Worm (Caenorhabditis elegans) whole organism, L4 larva: Measurements from ENCODE around the gene sptl-3.

ENCODE experiments used
- F26F4.8 ChIP-seq: fragments of 200-800 bp; sonication (Bioruptor generic); conservative IDR thresholded peaks from 2 replicates; pipeline ENCODE4 v1.3.6; 2022; ENCODE audit warnings: missing genetic modification characterization, missing compliant biosample characterization
- F44E2.7 ChIP-seq: fragments of 200-800 bp; sonication (Bioruptor generic); IDR thresholded peaks from 2 replicates; pipeline ENCODE4 v2.1.2; 2022; ENCODE audit warnings: missing genetic modification characterization, missing compliant biosample characterization
- F49E8.2 ChIP-seq: sonication (generic microtip); optimal IDR thresholded peaks from 2 replicates; lab custom pipeline; 2016; ENCODE audit warnings: missing compliant biosample characterization, mild to moderate bottlenecking, missing genetic modification characterization, borderline replicate concordance
- R02D3.7 ChIP-seq: fragments of 150-350 bp; sonication (generic microtip); optimal IDR thresholded peaks from 3 replicates; lab custom pipeline; 2014; ENCODE audit warnings: missing biosample characterization, missing genetic modification characterization
- Y105C5A.15 ChIP-seq: fragments of 200-800 bp; sonication (Bioruptor generic); IDR thresholded peaks from 2 replicates; pipeline ENCODE4 v1.3.6; 2022; ENCODE audit warnings: missing genetic modification characterization, missing compliant biosample characterization
- Y5F2A.4 ChIP-seq: fragments of 200-800 bp; sonication (Bioruptor generic); optimal IDR thresholded peaks from 2 replicates; lab custom pipeline; 2018; ENCODE audit warnings: mild to moderate bottlenecking, missing genetic modification characterization, missing compliant biosample characterization
- Y75B8A.6 ChIP-seq: fragments of 200-800 bp; sonication (Bioruptor generic); IDR thresholded peaks from 2 replicates; pipeline ENCODE4 v1.3.6; 2022; ENCODE audit warnings: missing genetic modification reagents, missing genetic modification characterization, missing compliant biosample characterization
- ZK337.2 ChIP-seq: fragments of 200-800 bp; sonication (Bioruptor generic); IDR thresholded peaks from 2 replicates; pipeline ENCODE4 v1.3.6; 2022; ENCODE audit warnings: missing genetic modification reagents, missing genetic modification characterization, missing compliant biosample characterization
- ZK546.5 ChIP-seq, 2 experiments: sonication (generic microtip); optimal IDR thresholded peaks; 2 replicates each; lab custom pipeline; 2017; ENCODE audit warnings: missing biosample characterization in 2 of 2, missing genetic modification characterization in 2 of 2
- aha-1 ChIP-seq: fragments of 150-350 bp; peaks from one replicate; lab custom pipeline; 2014; ENCODE audit warnings: missing biosample characterization, missing genetic modification characterization
- ama-1 ChIP-seq: fragments of 150-350 bp; optimal IDR thresholded peaks from 2 replicates; lab custom pipeline; 2014; ENCODE audit warnings: inconsistent platforms, mixed read lengths
- ceh-32 ChIP-seq: sonication (generic microtip); optimal IDR thresholded peaks from 2 replicates; lab custom pipeline; 2016; ENCODE audit warnings: mild to moderate bottlenecking, missing genetic modification characterization, missing compliant biosample characterization; ENCODE audit not compliant: poor library complexity
- cey-2 ChIP-seq: sonication (generic microtip); optimal IDR thresholded peaks from 3 replicates; lab custom pipeline; 2017; ENCODE audit warnings: missing genetic modification characterization, mild to moderate bottlenecking, missing compliant biosample characterization, antibody characterized with exemption, borderline replicate concordance; ENCODE audit not compliant: insufficient read depth
- ctbp-1 ChIP-seq: fragments of 200-800 bp; sonication (Bioruptor generic); IDR thresholded peaks from 2 replicates; pipeline ENCODE4 v1.3.6; 2022; ENCODE audit warnings: missing genetic modification reagents, missing genetic modification characterization, missing compliant biosample characterization
- daf-19 ChIP-seq: fragments of 200-800 bp; sonication (Bioruptor generic); conservative IDR thresholded peaks from 2 replicates; pipeline ENCODE4 v1.3.6; 2022; ENCODE audit warnings: missing genetic modification characterization, missing compliant biosample characterization
- daf-8 ChIP-seq: fragments of 200-800 bp; sonication (Bioruptor generic); IDR thresholded peaks from 2 replicates; pipeline ENCODE4 v1.3.6; 2022; ENCODE audit warnings: missing genetic modification characterization, missing compliant biosample characterization
- dmd-8 ChIP-seq: fragments of 200-800 bp; sonication (Bioruptor generic); IDR thresholded peaks from 2 replicates; pipeline ENCODE4 v1.3.6; 2022; ENCODE audit warnings: missing genetic modification characterization, missing compliant biosample characterization
- dmd-9 ChIP-seq: fragments of 200-800 bp; sonication (Bioruptor generic); IDR thresholded peaks from 2 replicates; pipeline ENCODE4 v1.3.6; 2022; ENCODE audit warnings: missing genetic modification reagents, missing genetic modification characterization, missing compliant biosample characterization
- dpl-1 ChIP-seq: fragments of 150-350 bp; optimal IDR thresholded peaks from 2 replicates; lab custom pipeline; 2014; ENCODE audit warnings: missing biosample characterization, missing genetic modification reagents, missing genetic modification characterization
- gei-8 ChIP-seq: fragments of 200-800 bp; sonication (Bioruptor generic); optimal IDR thresholded peaks from 2 replicates; lab custom pipeline; 2018; ENCODE audit warnings: mild to moderate bottlenecking, missing genetic modification characterization, missing compliant biosample characterization
- hlh-30 ChIP-seq: sonication (generic microtip); optimal IDR thresholded peaks from 2 replicates; lab custom pipeline; 2017; ENCODE audit warnings: antibody characterized with exemption, mild to moderate bottlenecking, missing genetic modification characterization, missing compliant biosample characterization; ENCODE audit not compliant: insufficient read depth
- lin-1 ChIP-seq: fragments of 200-800 bp; sonication (Bioruptor generic); IDR thresholded peaks from 2 replicates; pipeline ENCODE4 v1.3.6; 2022; ENCODE audit warnings: missing genetic modification reagents, missing genetic modification characterization, missing compliant biosample characterization
- lin-13 ChIP-seq: fragments of 150-350 bp; optimal IDR thresholded peaks from 2 replicates; lab custom pipeline; 2014; ENCODE audit warnings: missing biosample characterization, missing genetic modification reagents, missing genetic modification characterization
- lin-15B ChIP-seq: fragments of 150-350 bp; sonication (generic microtip); optimal IDR thresholded peaks from 3 replicates; lab custom pipeline; 2014; ENCODE audit warnings: missing biosample characterization, missing genetic modification characterization
- mdl-1 ChIP-seq, 2 experiments: fragments of 150-350 bp in 1 of 2; sonication (generic microtip) in 1 of 2; optimal IDR thresholded peaks; 2 replicates each; lab custom pipeline; 2014 to 2017; ENCODE audit warnings: missing biosample characterization in 2 of 2, missing genetic modification characterization in 2 of 2
- mes-2 ChIP-seq: sonication (generic microtip); optimal IDR thresholded peaks from 2 replicates; lab custom pipeline; 2016; ENCODE audit warnings: missing genotype, mild to moderate bottlenecking, missing genetic modification characterization, missing compliant biosample characterization; ENCODE audit not compliant: poor library complexity, severe bottlenecking
- mxl-2 ChIP-seq: fragments of 200-800 bp; sonication (Bioruptor generic); conservative IDR thresholded peaks from 2 replicates; pipeline ENCODE4 v1.3.6; 2022; ENCODE audit warnings: missing genetic modification reagents, missing genetic modification characterization, missing compliant biosample characterization
- nhr-237 ChIP-seq: sonication (generic microtip); optimal IDR thresholded peaks from 2 replicates; lab custom pipeline; 2017; ENCODE audit warnings: missing biosample characterization, missing genetic modification characterization
- nhr-28 ChIP-seq: fragments of 150-350 bp; optimal IDR thresholded peaks from 2 replicates; lab custom pipeline; 2014; ENCODE audit warnings: missing biosample characterization, missing genetic modification characterization
- nhr-42 ChIP-seq: fragments of 200-800 bp; sonication (Bioruptor generic); IDR thresholded peaks from 2 replicates; pipeline ENCODE4 v1.3.6; 2022; ENCODE audit warnings: missing genetic modification characterization, missing compliant biosample characterization
- rbr-2 ChIP-seq: sonication (generic microtip); optimal IDR thresholded peaks from 2 replicates; lab custom pipeline; 2016; ENCODE audit warnings: missing genotype, missing genetic modification characterization, missing compliant biosample characterization
- saeg-2 ChIP-seq: fragments of 200-800 bp; sonication (Bioruptor generic); IDR thresholded peaks from 2 replicates; pipeline ENCODE4 v1.3.6; 2022; ENCODE audit warnings: missing genetic modification reagents, missing genetic modification characterization, missing compliant biosample characterization
- set-16 ChIP-seq: fragments of 200-800 bp; sonication (Bioruptor generic); IDR thresholded peaks from 2 replicates; pipeline ENCODE4 v1.3.6; 2022; ENCODE audit warnings: missing genetic modification reagents, missing genetic modification characterization, missing compliant biosample characterization
- spr-1 ChIP-seq: sonication (generic microtip); optimal IDR thresholded peaks from 2 replicates; lab custom pipeline; 2016; ENCODE audit warnings: mild to moderate bottlenecking, missing genetic modification characterization, missing compliant biosample characterization
- unc-39 ChIP-seq: sonication (generic microtip); optimal IDR thresholded peaks from 2 replicates; lab custom pipeline; 2017; ENCODE audit warnings: missing biosample characterization, missing genetic modification characterization
- unc-62 ChIP-seq, 3 experiments: fragments of 150-350 bp in 1 of 3; sonication (generic microtip); optimal IDR thresholded peaks in 2 of 3; peaks in 1 of 3; 1 replicate in 1 of 3; 2 replicates in 2 of 3; lab custom pipeline; 2014 to 2017; ENCODE audit warnings: missing biosample characterization in 3 of 3, missing genetic modification characterization in 3 of 3, missing genetic modification reagents in 3 of 3, missing genotype in 1 of 3

sptl-3 gene

ce11 chrV:13929503-13929902 lies 36.4 kb downstream of the sptl-3 start, which contains the start of gene srxa-13 (continued):
- TF ChIP-seq mdl-1 (tag; optimal IDR thresholded peaks at IDR 0.05; lab: Kevin White, UChicago) (no peak), mes-2 (tag; lab: Kevin White, UChicago) (no peak)

ce11 chrV:13931225-13931624 lies 38.1 kb downstream of the sptl-3 start, which contains the start of gene C06B3.16:
C06B3.16 (plus strand) TSS chrV:13931525.
- TF ChIP-seq dmd-8 (GFP tag; lab: Robert Waterston, UW) (no peak), aha-1 (peak; percentile 18), cey-2 (no peak)

ce11 chrV:13931952-13932351 lies 38.8 kb downstream of the sptl-3 start:
- TF ChIP-seq dmd-9 (no peak), saeg-2 (GFP tag; lab: Robert Waterston, UW) (no peak), aha-1 (peak; percentile 94), unc-62 (GFP tag; optimal IDR thresholded peaks at IDR 0.05 in 1 of 2; lab: Kevin White, UChicago) (peak in 1 of 2 experiments; percentile 34), unc-62 (tag; optimal IDR thresholded peaks at IDR 0.05; lab: Kevin White, UChicago) (no peak)

ce11 chrV:13934545-13934944 lies 41.4 kb downstream of the sptl-3 start, which contains the start of gene R10D12.1:
R10D12.1 (minus strand) TSS chrV:13934645.
- TF ChIP-seq Y105C5A.15 (GFP tag; lab: Robert Waterston, UW) (no peak), nhr-28 (tag; lab: Kevin White, UChicago) (peak; percentile 19), F49E8.2 (tag; lab: Kevin White, UChicago) (no peak), gei-8 (GFP tag; lab: Kevin White, UChicago) (no peak), daf-19 (GFP tag; lab: Robert Waterston, UW) (no peak), nhr-237 (no peak), rbr-2 (tag; lab: Kevin White, UChicago) (no peak), R02D3.7 (tag; lab: Kevin White, UChicago) (no peak), daf-8 (GFP tag; lab: Robert Waterston, UW) (no peak), ZK546.5 (tag; optimal IDR thresholded peaks at IDR 0.05; lab: Kevin White, UChicago) (no peak), spr-1 (tag; lab: Kevin White, UChicago) (no peak), mxl-2 (GFP tag; lab: Robert Waterston, UW) (no peak), hlh-30 (tag; lab: Kevin White, UChicago) (peak; percentile 7)

- TF ChIP-seq Y5F2A.4 (GFP tag; lab: Kevin White, UChicago), result no peak
- no peak for TF ChIP-seq nhr-42
- TF ChIP-seq lin-13 (GFP tag; lab: Kevin White, UChicago), result no peak
- TF ChIP-seq F49E8.2 (tag; lab: Kevin White, UChicago), result no peak
- TF ChIP-seq mxl-2 (GFP tag; lab: Robert Waterston, UW), result no peak
- no peak for TF ChIP-seq ama-1 (lab: Kevin White, UChicago)
- TF ChIP-seq unc-39 (tag; lab: Kevin White, UChicago), result no peak
- TF ChIP-seq aha-1, result no peak
- TF ChIP-seq ceh-32 (tag; lab: Kevin White, UChicago), result no peak
- no peak for TF ChIP-seq set-16
- TF ChIP-seq dpl-1 (GFP tag; lab: Kevin White, UChicago), result no peak
- TF ChIP-seq ctbp-1 (GFP tag; lab: Robert Waterston, UW), result no peak
- no peak for TF ChIP-seq Y75B8A.6 (GFP tag; lab: Robert Waterston, UW)
- TF ChIP-seq F44E2.7, result no peak
- TF ChIP-seq ZK337.2 (GFP tag; lab: Robert Waterston, UW), result no peak
- TF ChIP-seq lin-1 (GFP tag; lab: Robert Waterston, UW), result no peak
- no peak for TF ChIP-seq F26F4.8
- no peak for TF ChIP-seq lin-15B (tag; lab: Kevin White, UChicago)
Observed at ce11 chrV:13935423-13935822, 42.3 kb downstream of the sptl-3 start.
